Fruit fly (Drosophila melanogaster) whole organism, prepupa: ENCODE measurements around the gene alpha-Est6.

Experiments
- CG10631 ChIP-seq: fragments of 200-800 bp; sonication (Bioruptor generic); optimal IDR thresholded peaks from 2 replicates; lab custom pipeline; 2016; ENCODE audit warnings: missing biosample characterization, missing genetic modification characterization
- CG10669 ChIP-seq: fragments of 200-800 bp; sonication (Bioruptor generic); optimal IDR thresholded peaks from 3 replicates; lab custom pipeline; 2018; ENCODE audit warnings: missing biosample characterization, mild to moderate bottlenecking, missing genetic modification characterization, moderate library complexity
- CG11294 ChIP-seq: fragments of 200-800 bp; sonication (Bioruptor generic); IDR thresholded peaks from 2 replicates; pipeline ENCODE4 v1.3.6; 2022; ENCODE audit warnings: missing biosample characterization, missing genetic modification characterization
- CG11762 ChIP-seq: fragments of 200-800 bp; sonication (Bioruptor generic); optimal IDR thresholded peaks from 3 replicates; lab custom pipeline; 2016; ENCODE audit warnings: missing biosample characterization, missing genetic modification characterization; ENCODE audit not compliant: insufficient read depth
- CG11902 ChIP-seq: fragments of 200-800 bp; sonication (Bioruptor generic); optimal IDR thresholded peaks from 3 replicates; lab custom pipeline; 2016; ENCODE audit warnings: missing biosample characterization, missing genetic modification characterization
- CG15336 ChIP-seq: fragments of 200-800 bp; sonication (Bioruptor generic); IDR thresholded peaks from 2 replicates; pipeline ENCODE4 v1.3.6; 2022; ENCODE audit warnings: missing biosample characterization, missing genetic modification characterization
- CG1621 ChIP-seq: fragments of 200-800 bp; sonication (Bioruptor generic); optimal IDR thresholded peaks from 3 replicates; lab custom pipeline; 2018; ENCODE audit warnings: missing biosample characterization, mild to moderate bottlenecking, missing genetic modification characterization
- CG16779 ChIP-seq: fragments of 200-800 bp; sonication (Bioruptor generic); optimal IDR thresholded peaks from 3 replicates; lab custom pipeline; 2017; ENCODE audit warnings: missing biosample characterization, mild to moderate bottlenecking, missing genetic modification characterization
- CG31627 ChIP-seq: fragments of 200-800 bp; sonication (Bioruptor generic); optimal IDR thresholded peaks from 3 replicates; lab custom pipeline; 2016; ENCODE audit warnings: missing biosample characterization, missing genetic modification characterization
- CG32006 ChIP-seq: fragments of 200-800 bp; sonication (Bioruptor generic); optimal IDR thresholded peaks from 3 replicates; lab custom pipeline; 2017; ENCODE audit warnings: missing biosample characterization, mild to moderate bottlenecking, missing genetic modification characterization
- CG34406 ChIP-seq: fragments of 200-800 bp; sonication (Bioruptor generic); optimal IDR thresholded peaks from 3 replicates; lab custom pipeline; 2016; ENCODE audit warnings: missing biosample characterization, missing genetic modification characterization
- CG4318 ChIP-seq: fragments of 200-800 bp; sonication (Bioruptor generic); optimal IDR thresholded peaks from 3 replicates; lab custom pipeline; 2017; ENCODE audit warnings: missing biosample characterization, mild to moderate bottlenecking, missing genetic modification characterization
- CG6163 ChIP-seq: fragments of 200-800 bp; sonication (Bioruptor generic); IDR thresholded peaks from 3 replicates; pipeline ENCODE4 v1.3.6; 2022; ENCODE audit warnings: missing biosample characterization, missing genetic modification characterization
- CG6276 ChIP-seq: fragments of 200-800 bp; sonication (Bioruptor generic); optimal IDR thresholded peaks from 2 replicates; lab custom pipeline; 2017; ENCODE audit warnings: missing biosample characterization, mild to moderate bottlenecking, missing genetic modification characterization
- CG6792 ChIP-seq: fragments of 200-800 bp; sonication (Bioruptor generic); optimal IDR thresholded peaks from 3 replicates; lab custom pipeline; 2016; ENCODE audit warnings: missing biosample characterization, missing genetic modification characterization
- CG6808 ChIP-seq: fragments of 200-800 bp; sonication (Bioruptor generic); optimal IDR thresholded peaks from 3 replicates; lab custom pipeline; 2017; ENCODE audit warnings: missing biosample characterization, missing genetic modification characterization, mild to moderate bottlenecking, moderate library complexity, missing genetic modification reagents
- CG6854 ChIP-seq: fragments of 200-800 bp; sonication (Bioruptor generic); optimal IDR thresholded peaks from 2 replicates; lab custom pipeline; 2017; ENCODE audit warnings: missing biosample characterization, mild to moderate bottlenecking, missing genetic modification characterization
- CG8119 ChIP-seq: fragments of 200-800 bp; sonication (Bioruptor generic); IDR thresholded peaks from 3 replicates; pipeline ENCODE4 v1.3.6; 2022; ENCODE audit warnings: missing biosample characterization, missing genetic modification characterization
- CG8632 ChIP-seq: fragments of 200-800 bp; sonication (Bioruptor generic); optimal IDR thresholded peaks from 3 replicates; lab custom pipeline; 2016; ENCODE audit warnings: missing biosample characterization, missing genetic modification characterization
- CG9139 ChIP-seq: fragments of 200-800 bp; sonication (Bioruptor generic); optimal IDR thresholded peaks from 3 replicates; lab custom pipeline; 2017; ENCODE audit warnings: missing biosample characterization, mild to moderate bottlenecking, missing genetic modification characterization
- Eip75B ChIP-seq: fragments of 200-800 bp; sonication (Bioruptor generic); optimal IDR thresholded peaks from 3 replicates; lab custom pipeline; 2016; ENCODE audit warnings: missing biosample characterization, missing genetic modification characterization
- Eip78C ChIP-seq: fragments of 200-800 bp; sonication (Bioruptor generic); peaks from one replicate; lab custom pipeline; 2016; ENCODE audit warnings: missing biosample characterization, missing genetic modification characterization
- Eip93F ChIP-seq: fragments of 200-800 bp; sonication (Bioruptor generic); optimal IDR thresholded peaks from 2 replicates; lab custom pipeline; 2016; ENCODE audit warnings: missing biosample characterization, mild to moderate bottlenecking, missing genetic modification characterization
- Ets21C ChIP-seq: fragments of 200-800 bp; sonication (Bioruptor generic); optimal IDR thresholded peaks from 3 replicates; lab custom pipeline; 2016; ENCODE audit warnings: missing biosample characterization, missing genetic modification characterization
- Ets96B ChIP-seq: fragments of 200-800 bp; optimal IDR thresholded peaks from 2 replicates; lab custom pipeline; 2019; ENCODE audit warnings: missing biosample characterization, mild to moderate bottlenecking, missing genetic modification characterization, moderate library complexity
- Hr38 ChIP-seq: sonication (Bioruptor generic); optimal IDR thresholded peaks from 2 replicates; lab custom pipeline; 2016; ENCODE audit warnings: missing biosample characterization, missing genetic modification characterization
- Hr39 ChIP-seq: fragments of 200-800 bp; sonication (Bioruptor generic); optimal IDR thresholded peaks from 2 replicates; lab custom pipeline; 2016; ENCODE audit warnings: missing biosample characterization, missing genetic modification characterization
- Hr4 ChIP-seq: fragments of 200-800 bp; sonication (Bioruptor generic); optimal IDR thresholded peaks from 3 replicates; lab custom pipeline; 2016; ENCODE audit warnings: missing biosample characterization, missing genetic modification characterization
- Lpt ChIP-seq: fragments of 200-800 bp; sonication (Bioruptor generic); optimal IDR thresholded peaks from 3 replicates; lab custom pipeline; 2016; ENCODE audit warnings: missing biosample characterization, missing genetic modification characterization
- Met ChIP-seq: fragments of 200-800 bp; sonication (Bioruptor generic); optimal IDR thresholded peaks from 3 replicates; lab custom pipeline; 2016; ENCODE audit warnings: missing biosample characterization, missing genetic modification characterization
- OdsH ChIP-seq: fragments of 200-800 bp; sonication (Bioruptor generic); optimal IDR thresholded peaks from 3 replicates; lab custom pipeline; 2016; ENCODE audit warnings: missing biosample characterization, missing genetic modification characterization
- Smox ChIP-seq: fragments of 200-800 bp; sonication (Bioruptor generic); optimal IDR thresholded peaks from 3 replicates; lab custom pipeline; 2016; ENCODE audit warnings: missing biosample characterization, missing genetic modification characterization
- Sox102F ChIP-seq: fragments of 200-800 bp; sonication (Bioruptor generic); optimal IDR thresholded peaks from 2 replicates; lab custom pipeline; 2016; ENCODE audit warnings: missing biosample characterization, mild to moderate bottlenecking, missing genetic modification characterization
- Sox14 ChIP-seq: fragments of 200-800 bp; sonication (Bioruptor generic); optimal IDR thresholded peaks from 3 replicates; lab custom pipeline; 2016; ENCODE audit warnings: missing biosample characterization, missing genetic modification characterization
- Sox15 ChIP-seq: fragments of 200-800 bp; sonication (Bioruptor generic); optimal IDR thresholded peaks from 3 replicates; lab custom pipeline; 2016; ENCODE audit warnings: missing biosample characterization, missing genetic modification characterization
- achi ChIP-seq: fragments of 200-800 bp; sonication (Bioruptor generic); optimal IDR thresholded peaks from 3 replicates; lab custom pipeline; 2016; ENCODE audit warnings: missing biosample characterization, missing genetic modification characterization
- acj6 ChIP-seq: fragments of 200-800 bp; sonication (Bioruptor generic); optimal IDR thresholded peaks from 3 replicates; lab custom pipeline; 2016; ENCODE audit warnings: missing biosample characterization, missing genetic modification characterization
- cyc ChIP-seq: fragments of 200-800 bp; sonication (Bioruptor generic); optimal IDR thresholded peaks from 3 replicates; lab custom pipeline; 2016; ENCODE audit warnings: missing biosample characterization, missing genetic modification characterization
- dsx ChIP-seq: fragments of 200-800 bp; optimal IDR thresholded peaks from 3 replicates; lab custom pipeline; 2019; ENCODE audit warnings: missing biosample characterization, mild to moderate bottlenecking, missing genetic modification characterization, moderate library complexity; ENCODE audit not compliant: poor library complexity, severe bottlenecking
- eg ChIP-seq: fragments of 200-800 bp; sonication (Bioruptor generic); IDR thresholded peaks from 3 replicates; pipeline ENCODE4 v1.3.6; 2022; ENCODE audit warnings: missing biosample characterization, missing genetic modification characterization
- esn ChIP-seq: fragments of 200-800 bp; sonication (Bioruptor generic); optimal IDR thresholded peaks from 2 replicates; lab custom pipeline; 2016; ENCODE audit warnings: missing biosample characterization, mild to moderate bottlenecking, missing genetic modification characterization, moderate library complexity
- fd59A ChIP-seq: fragments of 200-800 bp; sonication (Bioruptor generic); optimal IDR thresholded peaks from 2 replicates; lab custom pipeline; 2017; ENCODE audit warnings: missing biosample characterization, mild to moderate bottlenecking, missing genetic modification characterization, missing genetic modification reagents
- fd85E ChIP-seq: fragments of 200-800 bp; sonication (Bioruptor generic); optimal IDR thresholded peaks from 3 replicates; lab custom pipeline; 2016; ENCODE audit warnings: missing biosample characterization, missing genetic modification characterization
- fkh ChIP-seq: fragments of 200-800 bp; sonication (Bioruptor generic); optimal IDR thresholded peaks from 3 replicates; lab custom pipeline; 2017; ENCODE audit warnings: missing biosample characterization, mild to moderate bottlenecking, missing genetic modification characterization, moderate library complexity
- lz ChIP-seq: fragments of 200-800 bp; sonication (Bioruptor generic); optimal IDR thresholded peaks from 3 replicates; lab custom pipeline; 2016; ENCODE audit warnings: missing biosample characterization, missing genetic modification characterization
- net ChIP-seq: fragments of 200-800 bp; sonication (Bioruptor generic); optimal IDR thresholded peaks from 3 replicates; lab custom pipeline; 2016; ENCODE audit warnings: missing biosample characterization, missing genetic modification characterization
- pdm3 ChIP-seq: fragments of 200-800 bp; sonication (Bioruptor generic); optimal IDR thresholded peaks from 3 replicates; lab custom pipeline; 2016; ENCODE audit warnings: missing biosample characterization, missing genetic modification characterization
- salr ChIP-seq, 2 experiments: fragments of 200-800 bp; sonication (Bioruptor generic); optimal IDR thresholded peaks; 3 replicates each; lab custom pipeline; 2016 to 2018; ENCODE audit warnings: missing biosample characterization in 2 of 2, missing genetic modification characterization in 2 of 2, mild to moderate bottlenecking in 1 of 2
- spab ChIP-seq: fragments of 200-800 bp; sonication (Bioruptor generic); optimal IDR thresholded peaks from 2 replicates; lab custom pipeline; 2017; ENCODE audit warnings: missing biosample characterization, mild to moderate bottlenecking, missing genetic modification characterization, missing genetic modification reagents
- ss ChIP-seq, 2 experiments: fragments of 200-800 bp; sonication (Bioruptor generic); optimal IDR thresholded peaks; 2 replicates in 1 of 2; 3 replicates in 1 of 2; lab custom pipeline; 2017 to 2018; ENCODE audit warnings: mild to moderate bottlenecking in 2 of 2, missing biosample characterization in 2 of 2, missing genetic modification characterization in 2 of 2, moderate library complexity in 1 of 2
- svp ChIP-seq: fragments of 200-800 bp; sonication (Bioruptor generic); peaks from one replicate; lab custom pipeline; 2016; ENCODE audit warnings: missing biosample characterization, missing genetic modification characterization
- topi ChIP-seq: fragments of 200-800 bp; sonication (Bioruptor generic); optimal IDR thresholded peaks from 3 replicates; lab custom pipeline; 2016; ENCODE audit warnings: missing biosample characterization, missing genetic modification characterization

alpha-Est6 gene

DNA sequence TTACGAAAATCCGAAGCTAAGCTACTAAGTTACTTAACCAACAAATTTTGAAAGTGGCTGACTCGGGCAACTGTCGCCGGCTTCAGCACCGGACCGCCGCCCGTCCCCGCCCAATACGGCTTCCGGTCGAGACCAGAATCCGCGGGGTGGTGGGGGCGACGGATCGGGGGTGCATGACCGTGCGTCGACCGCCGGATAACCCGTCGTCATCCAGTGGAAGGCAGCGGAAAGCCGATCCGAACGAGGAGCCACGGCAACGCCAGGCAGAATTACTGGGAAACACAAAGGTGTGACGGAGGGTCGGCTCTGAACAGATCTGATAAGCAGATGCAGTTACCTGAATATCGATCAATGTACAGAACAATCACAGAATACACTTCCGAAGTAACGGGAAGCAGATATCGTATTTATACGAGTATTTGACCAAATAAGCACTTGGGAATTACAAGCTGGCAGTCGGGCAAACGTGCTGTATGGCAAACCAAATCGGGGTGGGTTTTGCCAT lies 53.9 kb downstream of the alpha-Est6 start:
- TF ChIP-seq Hr4 (peak; percentile 14), CG16779 (tag; lab: Kevin White, UChicago) (peak; percentile 82), Sox14 (GFP tag; lab: Kevin White, UChicago) (peak; percentile 51), dsx (GFP tag; lab: Kevin White, UChicago) (peak; percentile 78), Eip78C (GFP tag; lab: Kevin White, UChicago) (peak; percentile 56), Sox15 (no peak), salr (GFP tag; optimal IDR thresholded peaks at IDR 0.05; lab: Kevin White, UChicago) (peak in 1 of 2 experiments; percentile 65), CG9139 (GFP tag; lab: Kevin White, UChicago) (peak; percentile 75), achi (GFP tag; lab: Kevin White, UChicago) (peak; percentile 48), Eip93F (peak; percentile 46), Sox102F (GFP tag; lab: Kevin White, UChicago) (peak; percentile 46), CG10631 (no peak), CG34406 (GFP tag; lab: Kevin White, UChicago) (peak; percentile 43), CG11902 (no peak), CG32006 (GFP tag; lab: Kevin White, UChicago) (peak; percentile 13), Lpt (peak; percentile 61), Met (GFP tag; lab: Kevin White, UChicago) (peak; percentile 63), CG15336 (GFP tag; lab: Robert Waterston, UW) (peak; percentile 55; the same call in 1 of the 2 replicates), esn (GFP tag; lab: Kevin White, UChicago) (peak; percentile 59), CG6163 (GFP tag; lab: Robert Waterston, UW) (peak; percentile 81), CG6808 (GFP tag; lab: Kevin White, UChicago) (peak; percentile 78), lz (GFP tag; lab: Kevin White, UChicago) (peak; percentile 34), CG10669 (GFP tag; lab: Kevin White, UChicago) (peak; percentile 45), fd85E (peak; percentile 70), fkh (no peak), CG6276 (GFP tag; lab: Kevin White, UChicago) (no peak), spab (GFP tag; lab: Kevin White, UChicago) (peak; percentile 45), CG11294 (GFP tag; lab: Robert Waterston, UW) (peak; percentile 36), Eip75B (GFP tag; lab: Kevin White, UChicago) (peak; percentile 63), Ets96B (peak; percentile 20), ss (GFP tag; optimal IDR thresholded peaks at IDR 0.05; lab: Kevin White, UChicago) (peak; percentile 81 to 87), cyc (peak; percentile 4), net (GFP tag; lab: Kevin White, UChicago) (peak; percentile 40), CG1621 (peak; percentile 100), CG4318 (GFP tag; lab: Kevin White, UChicago) (no peak), Smox (GFP tag; lab: Kevin White, UChicago) (peak; percentile 50), svp (peak; percentile 96), OdsH (GFP tag; lab: Kevin White, UChicago) (peak; percentile 20), fd59A (GFP tag; lab: Kevin White, UChicago) (peak; percentile 39), topi (GFP tag; lab: Kevin White, UChicago) (peak; percentile 50), CG31627 (GFP tag; lab: Kevin White, UChicago) (no peak), Hr38 (GFP tag; lab: Kevin White, UChicago) (no peak), CG6854 (GFP tag; lab: Kevin White, UChicago) (peak; percentile 88), CG8632 (GFP tag; lab: Kevin White, UChicago) (no peak), Hr39 (GFP tag; lab: Kevin White, UChicago) (peak; percentile 16), CG11762 (no peak), pdm3 (GFP tag; lab: Kevin White, UChicago) (peak; percentile 7), CG6792 (peak; percentile 60), Ets21C (no peak), acj6 (no peak), eg (GFP tag; lab: Robert Waterston, UW) (peak; percentile 76), CG8119 (GFP tag; lab: Robert Waterston, UW) (peak; percentile 57; the same call in 2 of the 3 replicates)
